Worm (Caenorhabditis elegans): ENCODE data around the gene csn-6.

csn-6 gene

ce11 chrIV:13253841-13254240 lies 46.8 kb upstream of the csn-6 start, which contains the start of gene ttr-45 (continued):
- TF ChIP-seq snpc-4 (tag; optimal IDR thresholded peaks at IDR 0.05) (no peak), zip-2 (tag; optimal IDR thresholded peaks at IDR 0.05) (peak; percentile 30), saeg-2 (GFP tag; IDR thresholded peaks at IDR 0.05) (0 out of 2 replicates have a peak, but pooled peaks have one; percentile 39), madf-5 (GFP tag; IDR thresholded peaks at IDR 0.05) (no peak), lin-29 (GFP tag; IDR thresholded peaks at IDR 0.05) (no peak), fos-1 (tag; optimal IDR thresholded peaks at IDR 0.05) (no peak), egl-27 (tag; optimal IDR thresholded peaks at IDR 0.05) (no peak), nhr-28 (tag; optimal IDR thresholded peaks at IDR 0.05) (peak; percentile 93), F26F4.8 (GFP tag; conservative IDR thresholded peaks at IDR 0.05) (no peak), unc-62 (GFP tag; optimal IDR thresholded peaks at IDR 0.05 in 1 of 2) (peak; percentile 83 to 91), unc-62 (tag; optimal IDR thresholded peaks at IDR 0.05) (no peak), ctbp-1 (GFP tag; IDR thresholded peaks at IDR 0.05) (no peak), nhr-76 (tag; optimal IDR thresholded peaks at IDR 0.05) (no peak), fkh-10 (GFP tag; optimal IDR thresholded peaks at IDR 0.05) (no peak), T20F7.1 (GFP tag; optimal IDR thresholded peaks at IDR 0.05) (peak; percentile 38), unc-39 (tag; optimal IDR thresholded peaks at IDR 0.05) (no peak), lin-13 (GFP tag; optimal IDR thresholded peaks at IDR 0.05) (no peak), hlh-30 (tag; optimal IDR thresholded peaks at IDR 0.05; ENCODE audit: insufficient read depth) (peak; percentile 69)

DNA sequence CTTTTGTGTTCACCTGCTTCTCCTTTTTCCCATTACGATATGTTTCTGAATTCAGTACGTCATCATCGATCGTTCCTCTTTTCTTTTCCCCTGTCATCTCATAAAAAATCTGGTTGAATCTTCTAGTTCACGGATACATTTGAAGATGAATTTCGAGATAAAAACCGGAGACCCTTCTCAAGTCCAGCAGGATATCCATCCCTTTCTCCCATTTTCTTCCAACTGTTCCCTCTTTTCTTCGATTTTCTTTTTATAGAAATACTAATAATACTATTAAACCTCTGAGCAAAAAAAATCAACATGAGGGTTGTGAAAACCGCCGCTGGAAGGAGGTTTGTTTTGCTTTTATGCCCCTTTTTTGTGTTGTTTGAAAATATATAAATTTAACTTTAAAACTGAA lies 44.7 kb upstream of the csn-6 start, which contains the start of gene bus-12:
TSS of gene bus-12 (plus strand) at position 301 of the 400 bp plus-strand sequence.
- TF ChIP-seq arid-1 (GFP tag; conservative IDR thresholded peaks at IDR 0.05) (no peak), nhr-42 (GFP tag; IDR thresholded peaks at IDR 0.05) (no peak), set-16 (GFP tag; IDR thresholded peaks at IDR 0.05) (no peak), php-3 (GFP tag; IDR thresholded peaks at IDR 0.05) (no peak), tra-1 (GFP tag; IDR thresholded peaks at IDR 0.05) (no peak), F26F4.8 (GFP tag; conservative IDR thresholded peaks at IDR 0.05) (no peak), gei-8 (GFP tag; optimal IDR thresholded peaks at IDR 0.05) (no peak), unc-62 (GFP tag; optimal IDR thresholded peaks at IDR 0.05 in 1 of 2) (no peak), unc-62 (tag; optimal IDR thresholded peaks at IDR 0.05) (no peak), daf-19 (GFP tag; conservative IDR thresholded peaks at IDR 0.05) (no peak), snpc-1.2 (GFP tag; IDR thresholded peaks at IDR 0.05) (no peak), lin-15B (tag; optimal IDR thresholded peaks at IDR 0.05) (no peak), ztf-7 (tag; optimal IDR thresholded peaks at IDR 0.05) (no peak), Y75B8A.6 (GFP tag; IDR thresholded peaks at IDR 0.05) (no peak), hif-1 (tag; optimal IDR thresholded peaks at IDR 0.05) (no peak), zag-1 (tag; optimal IDR thresholded peaks at IDR 0.05) (no peak), unc-39 (tag; optimal IDR thresholded peaks at IDR 0.05) (no peak), ama-1 (optimal IDR thresholded peaks at IDR 0.05) (no peak), nhr-41 (GFP tag; IDR thresholded peaks at IDR 0.05) (no peak), nhr-237 (tag; optimal IDR thresholded peaks at IDR 0.05) (no peak)

DNA sequence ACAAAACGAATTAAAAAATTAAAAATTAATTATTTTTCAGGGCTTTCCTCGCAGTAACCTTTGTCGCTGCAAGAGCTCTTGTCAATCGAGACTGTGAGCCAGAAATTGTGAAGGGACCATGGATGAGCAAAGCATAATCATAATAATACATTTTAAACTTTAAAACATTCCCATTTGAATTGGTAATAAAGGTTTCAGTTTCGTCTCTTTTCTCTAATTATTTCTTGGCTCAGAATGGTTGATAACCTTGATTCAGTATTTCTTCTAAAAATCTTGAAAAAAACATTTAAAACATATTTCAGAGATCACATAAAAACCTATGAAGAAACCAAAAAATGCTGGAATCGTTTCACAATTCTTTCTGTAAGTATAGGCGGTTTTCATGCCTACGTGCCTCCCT lies 41.8 kb upstream of the csn-6 start, which contains the start of gene JC8.16:
TSS of gene JC8.16 (plus strand) at position 301 of the 400 bp plus-strand sequence.
- TF ChIP-seq Y5F2A.4 (GFP tag; optimal IDR thresholded peaks at IDR 0.05) (no peak), nhr-41 (GFP tag; IDR thresholded peaks at IDR 0.05) (0 out of 2 replicates have a peak, but pooled peaks have one; percentile 9), zfp-3 (GFP tag; conservative IDR thresholded peaks at IDR 0.05) (no peak), Y48G9A.11 (GFP tag; IDR thresholded peaks at IDR 0.05) (no peak), nhr-76 (tag; optimal IDR thresholded peaks at IDR 0.05) (no peak), nhr-77 (tag; optimal IDR thresholded peaks at IDR 0.05) (no peak), lin-38 (GFP tag; IDR thresholded peaks at IDR 0.05) (no peak)

All from whole organism, L4 larva.